Worm (Caenorhabditis elegans) whole organism, L1 larva: ENCODE data around the gene smc-4.
A peak's percentile ranks its signal among the peaks of the same experiment; 100 is the strongest.

ENCODE experiments used
- C04F5.9 ChIP-seq: sonication (generic microtip); optimal IDR thresholded peaks from 2 replicates; lab custom pipeline; 2016; ENCODE audit warnings: missing genetic modification characterization, missing compliant biosample characterization
- C16A3.4 ChIP-seq: fragments of 150-350 bp; optimal IDR thresholded peaks from 2 replicates; lab custom pipeline; 2014; ENCODE audit warnings: missing biosample characterization, missing genetic modification characterization
- C34B4.2 ChIP-seq: sonication (generic microtip); optimal IDR thresholded peaks from 2 replicates; lab custom pipeline; 2017; ENCODE audit warnings: mild to moderate bottlenecking, missing genetic modification characterization, missing compliant biosample characterization
- aha-1 ChIP-seq: fragments of 150-350 bp; optimal IDR thresholded peaks from 2 replicates; lab custom pipeline; 2014; ENCODE audit warnings: missing biosample characterization, missing genetic modification characterization
- alr-1 ChIP-seq: fragments of 200-800 bp; sonication (Bioruptor generic); optimal IDR thresholded peaks from 2 replicates; lab custom pipeline; 2018; ENCODE audit warnings: borderline replicate concordance, mild to moderate bottlenecking, missing genetic modification characterization, missing compliant biosample characterization
- dpl-1 ChIP-seq, 3 experiments: fragments of 150-350 bp in 2 of 3; sonication (generic microtip) in 1 of 3; optimal IDR thresholded peaks; 2 replicates each; lab custom pipeline; 2014 to 2017; ENCODE audit warnings: missing biosample characterization in 3 of 3, missing genetic modification characterization in 3 of 3, missing genetic modification reagents in 3 of 3
- efl-1 ChIP-seq, 4 experiments: fragments of 150-350 bp; optimal IDR thresholded peaks in 3 of 4; peaks in 1 of 4; 1 replicate in 1 of 4; 2 replicates in 3 of 4; lab custom pipeline; 2014; ENCODE audit warnings: missing biosample characterization in 2 of 4, missing genetic modification characterization in 2 of 4, missing genetic modification reagents in 2 of 4
- efl-3 ChIP-seq: fragments of 200-800 bp; sonication (Bioruptor generic); optimal IDR thresholded peaks from 2 replicates; lab custom pipeline; 2018; ENCODE audit warnings: mild to moderate bottlenecking, missing genetic modification characterization, missing compliant biosample characterization
- egl-27 ChIP-seq, 2 experiments: fragments of 150-350 bp in 1 of 2; sonication (generic microtip); optimal IDR thresholded peaks; 3 replicates each; lab custom pipeline; 2017 to 2018; ENCODE audit warnings: missing biosample characterization in 2 of 2, missing genetic modification characterization in 2 of 2, missing genetic modification reagents in 2 of 2
- elt-2 ChIP-seq: sonication (generic microtip); optimal IDR thresholded peaks from 2 replicates; lab custom pipeline; 2016; ENCODE audit warnings: missing genetic modification characterization, mild to moderate bottlenecking, inconsistent platforms, missing compliant biosample characterization, missing genetic modification reagents
- elt-3 ChIP-seq, 6 experiments: fragments of 150-350 bp in 1 of 6; sonication (generic microtip); optimal IDR thresholded peaks; 2 replicates each; lab custom pipeline; 2017 to 2018; ENCODE audit warnings: missing biosample characterization in 6 of 6, missing genetic modification characterization in 6 of 6, inconsistent platforms in 1 of 6
- fkh-4 ChIP-seq: sonication (generic microtip); optimal IDR thresholded peaks from 2 replicates; lab custom pipeline; 2016; ENCODE audit warnings: missing compliant biosample characterization, missing genetic modification characterization, borderline replicate concordance
- fkh-8 ChIP-seq: sonication (generic microtip); optimal IDR thresholded peaks from 2 replicates; lab custom pipeline; 2016; ENCODE audit warnings: mild to moderate bottlenecking, missing genetic modification characterization, missing compliant biosample characterization
- fos-1 ChIP-seq: fragments of 150-350 bp; optimal IDR thresholded peaks from 2 replicates; lab custom pipeline; 2014; ENCODE audit warnings: missing biosample characterization, missing genetic modification characterization
- hlh-17 ChIP-seq: fragments of 200-800 bp; sonication (Bioruptor generic); optimal IDR thresholded peaks from 2 replicates; lab custom pipeline; 2018; ENCODE audit warnings: missing genetic modification characterization, mild to moderate bottlenecking, missing compliant biosample characterization, moderate library complexity, borderline replicate concordance
- hpl-2 ChIP-seq: fragments of 150-350 bp; optimal IDR thresholded peaks from 2 replicates; lab custom pipeline; 2014; ENCODE audit warnings: missing biosample characterization, missing genetic modification reagents, missing genetic modification characterization
- isw-1 ChIP-seq: fragments of 200-800 bp; sonication (Bioruptor generic); IDR thresholded peaks from 2 replicates; pipeline ENCODE4 v1.3.6; 2022; ENCODE audit warnings: missing genetic modification characterization, missing compliant biosample characterization
- lin-13 ChIP-seq: fragments of 150-350 bp; optimal IDR thresholded peaks from 2 replicates; lab custom pipeline; 2014; ENCODE audit warnings: missing biosample characterization, missing genetic modification reagents, missing genetic modification characterization
- lin-15B ChIP-seq: fragments of 150-350 bp; sonication (generic microtip); optimal IDR thresholded peaks from 3 replicates; lab custom pipeline; 2014; ENCODE audit warnings: missing biosample characterization, missing genetic modification characterization
- lin-35 ChIP-seq, 2 experiments: fragments of 150-350 bp; optimal IDR thresholded peaks; 2 replicates each; lab custom pipeline; 2014; ENCODE audit warnings: missing biosample characterization in 2 of 2, missing genetic modification characterization in 2 of 2, missing genetic modification reagents in 2 of 2
- lir-3 ChIP-seq: sonication (generic microtip); optimal IDR thresholded peaks from 2 replicates; lab custom pipeline; 2016; ENCODE audit warnings: mild to moderate bottlenecking, missing genetic modification characterization, moderate library complexity, missing compliant biosample characterization; ENCODE audit not compliant: poor library complexity
- lsy-2 ChIP-seq, 2 experiments: fragments of 150-350 bp; optimal IDR thresholded peaks; 2 replicates each; lab custom pipeline; 2014; ENCODE audit warnings: missing biosample characterization in 2 of 2, missing genetic modification characterization in 2 of 2
- mdl-1 ChIP-seq, 2 experiments: fragments of 150-350 bp; optimal IDR thresholded peaks; 2 replicates each; lab custom pipeline; 2014 to 2017; ENCODE audit warnings: missing biosample characterization in 2 of 2, missing genetic modification characterization in 2 of 2, inconsistent platforms in 1 of 2
- nhr-12 ChIP-seq: sonication (generic microtip); optimal IDR thresholded peaks from 2 replicates; lab custom pipeline; 2017; ENCODE audit warnings: missing biosample characterization, missing genetic modification characterization
- nhr-28 ChIP-seq: fragments of 150-350 bp; optimal IDR thresholded peaks from 2 replicates; lab custom pipeline; 2014; ENCODE audit warnings: missing biosample characterization, missing genetic modification characterization
- nhr-47 ChIP-seq: sonication (generic microtip); optimal IDR thresholded peaks from 2 replicates; lab custom pipeline; 2016; ENCODE audit warnings: mild to moderate bottlenecking, missing genetic modification characterization, moderate library complexity, missing compliant biosample characterization
- nhr-77 ChIP-seq: fragments of 150-350 bp; optimal IDR thresholded peaks from 2 replicates; lab custom pipeline; 2014; ENCODE audit warnings: missing biosample characterization, missing genetic modification characterization
- nhr-85 ChIP-seq: sonication (generic microtip); peaks from one replicate; lab custom pipeline; 2016; ENCODE audit warnings: missing genetic modification characterization, inconsistent platforms, missing compliant biosample characterization
- sox-4 ChIP-seq: sonication (generic microtip); optimal IDR thresholded peaks from 2 replicates; lab custom pipeline; 2016; ENCODE audit warnings: missing genetic modification characterization, missing compliant biosample characterization
- tbx-2 ChIP-seq: sonication (generic microtip); optimal IDR thresholded peaks from 2 replicates; lab custom pipeline; 2016; ENCODE audit warnings: missing genetic modification characterization, missing compliant biosample characterization
- tlp-1 ChIP-seq: fragments of 150-350 bp; optimal IDR thresholded peaks from 2 replicates; lab custom pipeline; 2014; ENCODE audit warnings: missing biosample characterization, missing genetic modification characterization
- unc-62 ChIP-seq: fragments of 150-350 bp; optimal IDR thresholded peaks from 2 replicates; lab custom pipeline; 2014; ENCODE audit warnings: missing biosample characterization, missing genetic modification reagents, missing genetic modification characterization
- ztf-11 ChIP-seq, 2 experiments: sonication (generic microtip); optimal IDR thresholded peaks; 2 replicates each; lab custom pipeline; 2016 to 2017; ENCODE audit warnings: missing genetic modification characterization in 2 of 2, missing biosample characterization in 1 of 2, missing compliant biosample characterization in 1 of 2
- ztf-4 ChIP-seq: fragments of 150-350 bp; optimal IDR thresholded peaks from 2 replicates; lab custom pipeline; 2014; ENCODE audit warnings: missing biosample characterization, missing genetic modification characterization

smc-4 gene

DNA sequence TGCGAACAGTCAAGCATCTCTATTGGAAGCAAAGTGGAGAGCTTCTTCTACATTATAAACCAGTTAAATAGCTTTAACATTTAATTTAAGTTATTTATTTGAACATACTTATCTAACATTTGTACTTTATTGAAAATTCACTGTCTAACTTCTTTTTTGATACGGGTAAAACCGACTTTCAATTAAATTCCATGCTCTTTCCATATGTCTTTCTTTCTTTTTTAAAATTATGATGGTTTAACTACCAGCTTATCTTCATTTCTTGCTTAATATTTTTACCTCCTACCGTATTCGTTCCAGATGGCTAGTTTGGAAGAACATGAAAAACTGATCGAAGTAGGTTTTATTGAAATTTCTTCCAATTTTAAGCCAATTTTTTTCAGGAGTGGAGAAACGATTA, 5.8 kb upstream of the smc-4 start, which contains the start of gene F35G12.12:
F35G12.12 (plus strand) TSS at position 301 of the 400 bp plus-strand sequence.
- TF ChIP-seq lin-13 (GFP tag; lab: Kevin White, UChicago) (no peak), fos-1 (tag; lab: Kevin White, UChicago) (no peak), C34B4.2 (tag; lab: Kevin White, UChicago) (no peak), elt-2 (no peak), alr-1 (tag; lab: Kevin White, UChicago) (no peak), elt-3 (tag; optimal IDR thresholded peaks at IDR 0.05; lab: Kevin White, UChicago) (no peak), sox-4 (tag; lab: Kevin White, UChicago) (no peak), egl-27 (tag; optimal IDR thresholded peaks at IDR 0.05; lab: Kevin White, UChicago) (no peak), lin-15B (tag; lab: Kevin White, UChicago) (no peak), nhr-28 (tag; lab: Kevin White, UChicago) (no peak), nhr-77 (tag; lab: Kevin White, UChicago) (no peak), tlp-1 (tag; lab: Kevin White, UChicago) (no peak), hlh-17 (GFP tag; lab: Kevin White, UChicago) (no peak), unc-62 (GFP tag; lab: Kevin White, UChicago) (no peak), ztf-11 (tag; optimal IDR thresholded peaks at IDR 0.05; lab: Kevin White, UChicago) (no peak), nhr-12 (tag; lab: Kevin White, UChicago) (no peak), efl-3 (no peak)

- peak in 1 of 2 experiments; percentile 6 for TF ChIP-seq lsy-2 (tag; optimal IDR thresholded peaks at IDR 0.05; lab: Kevin White, UChicago)
- no peak for TF ChIP-seq nhr-47 (tag; lab: Kevin White, UChicago)
- no peak for TF ChIP-seq efl-1 (optimal IDR thresholded peaks at IDR 0.05; lab: Kevin White, UChicago)
- peak in 1 of 2 experiments; percentile 45 for TF ChIP-seq efl-1 (GFP tag; optimal IDR thresholded peaks at IDR 0.05 in 1 of 2; lab: Kevin White, UChicago)
Observed at ce11 chrIII:4584068-4584566, 3.2 kb upstream of the smc-4 start, which contains the start of gene F35G12.5. TSS of gene F35G12.5 (plus strand) at chrIII:4584118.

- TF ChIP-seq C34B4.2 (tag; lab: Kevin White, UChicago) (no peak), nhr-85 (tag; lab: Kevin White, UChicago) (peak; percentile 62)
- TF ChIP-seq, all 84 proteins: peak for 1
Observed at ce11 chrIII:4593098-4593697, 5.9 kb downstream of the smc-4 start, which contains the start of gene erh-2. TSS of gene erh-2 (plus strand) at chrIII:4593231.

DNA sequence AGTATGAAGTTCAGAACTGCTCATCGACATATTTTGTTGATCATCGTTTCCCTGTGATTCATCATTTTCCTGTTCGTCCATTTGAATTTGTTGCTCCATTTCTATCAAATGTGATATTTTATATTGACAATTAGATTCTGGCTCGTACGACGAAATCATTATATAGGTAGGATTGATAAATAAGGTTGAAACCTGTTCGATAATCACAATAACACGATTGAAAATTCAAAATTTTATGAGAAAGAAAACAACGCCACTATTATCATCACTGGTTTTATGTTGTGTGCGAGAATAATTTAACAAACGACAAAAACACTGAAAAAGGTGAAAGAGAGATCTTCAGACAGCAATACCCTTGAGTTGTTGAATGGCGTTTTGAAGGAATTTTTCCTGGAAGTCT, 7.0 kb downstream of the smc-4 start, which contains the start of gene apc-11:
apc-11 (minus strand) TSS at position 101 of the 400 bp plus-strand sequence.
- TF ChIP-seq dpl-1 (GFP tag; optimal IDR thresholded peaks at IDR 0.05; lab: Kevin White, UChicago) (no peak), ztf-4 (tag; lab: Kevin White, UChicago) (no peak), isw-1 (GFP tag; lab: Robert Waterston, UW) (no peak), lir-3 (tag; lab: Kevin White, UChicago) (no peak), mdl-1 (tag; optimal IDR thresholded peaks at IDR 0.05; lab: Kevin White, UChicago) (no peak), hlh-17 (GFP tag; lab: Kevin White, UChicago) (no peak), elt-3 (tag; optimal IDR thresholded peaks at IDR 0.05; lab: Kevin White, UChicago) (no peak), nhr-85 (tag; lab: Kevin White, UChicago) (peak; percentile 52)

DNA sequence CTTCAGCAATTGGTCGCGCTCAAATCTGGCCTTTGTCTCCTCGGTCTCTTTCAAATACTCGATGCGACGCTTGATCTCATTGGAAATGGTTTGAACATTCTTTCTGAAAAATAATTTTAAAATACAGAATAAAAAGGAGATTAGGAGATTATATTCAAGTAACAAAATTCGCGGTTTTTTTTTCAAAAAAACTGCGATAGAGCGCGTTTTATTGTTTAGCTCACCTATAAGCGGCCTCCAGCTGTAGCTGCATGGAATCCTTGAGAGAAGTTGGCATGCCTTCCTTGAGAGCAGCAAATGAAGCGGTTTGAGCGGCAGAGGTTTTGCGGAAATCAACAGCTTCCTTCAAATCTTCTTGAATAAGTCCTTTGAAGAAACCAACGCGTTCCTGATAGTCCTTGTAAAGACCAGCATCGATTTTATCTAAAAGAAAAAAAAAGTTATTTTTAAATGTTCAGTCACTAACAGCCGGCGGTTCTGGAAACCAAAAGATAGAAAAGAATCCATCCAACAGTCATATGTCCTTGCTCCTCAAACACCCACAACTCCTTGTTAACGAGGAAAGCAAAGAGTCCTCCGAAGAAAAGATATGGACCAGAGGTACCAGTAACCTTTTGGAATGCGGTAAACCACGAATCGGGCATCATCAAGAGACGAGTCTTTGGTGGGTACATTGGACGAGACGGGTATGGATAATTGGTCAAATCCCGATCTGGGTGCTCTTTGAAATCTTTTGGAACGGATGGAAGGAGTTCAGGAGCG, 7.6 kb downstream of the smc-4 start:
- TF ChIP-seq tbx-2 (tag; lab: Kevin White, UChicago), result no peak
- TF ChIP-seq lsy-2 (tag; optimal IDR thresholded peaks at IDR 0.05; lab: Kevin White, UChicago), result peak in 1 of 2 experiments; percentile 25
- TF ChIP-seq C04F5.9 (tag; lab: Kevin White, UChicago), result no peak
- TF ChIP-seq lir-3 (tag; lab: Kevin White, UChicago), result no peak
- peak; percentile 35 to 54 (median 42) for TF ChIP-seq dpl-1 (GFP tag; optimal IDR thresholded peaks at IDR 0.05; lab: Kevin White, UChicago)
- no peak for TF ChIP-seq fos-1 (tag; lab: Kevin White, UChicago)
- no peak for TF ChIP-seq C16A3.4 (tag; lab: Kevin White, UChicago)
- TF ChIP-seq efl-1 (optimal IDR thresholded peaks at IDR 0.05; lab: Kevin White, UChicago), result peak; percentile 16 to 37
- peak; percentile 54 to 93 for TF ChIP-seq efl-1 (GFP tag; optimal IDR thresholded peaks at IDR 0.05 in 1 of 2; lab: Kevin White, UChicago)
- no peak for TF ChIP-seq alr-1 (tag; lab: Kevin White, UChicago)
- no peak for TF ChIP-seq fkh-4
- TF ChIP-seq hpl-2 (GFP tag; lab: Kevin White, UChicago), result no peak
- no peak for TF ChIP-seq elt-2
- TF ChIP-seq fkh-8, result no peak
- TF ChIP-seq lin-35 (GFP tag; optimal IDR thresholded peaks at IDR 0.05; lab: Kevin White, UChicago), result peak in 1 of 2 experiments; percentile 54
- TF ChIP-seq aha-1, result no peak
